Fruit fly (Drosophila melanogaster) whole organism, embryonic: ENCODE data around the gene CG2493.
A peak's percentile ranks its signal among the peaks of the same experiment; 100 is the strongest.

Experiments used
- Antp ChIP-seq: fragments of 200-800 bp; sonication (Bioruptor generic); optimal IDR thresholded peaks from 3 replicates; lab custom pipeline; 2016; ENCODE audit warnings: missing biosample characterization, missing genetic modification characterization
- Atf6 ChIP-seq: fragments of 200-800 bp; sonication (Bioruptor generic); IDR thresholded peaks from 2 replicates; pipeline ENCODE4 v1.3.6; 2022; ENCODE audit warnings: missing biosample characterization, missing genetic modification characterization
- Bgb ChIP-seq: fragments of 200-800 bp; sonication (Bioruptor generic); IDR thresholded peaks from 2 replicates; pipeline ENCODE4 v1.3.6; 2022; ENCODE audit warnings: missing biosample characterization, missing genetic modification characterization; ENCODE audit not compliant: partially characterized antibody
- BtbVII ChIP-seq: fragments of 200-800 bp; sonication (Bioruptor generic); optimal IDR thresholded peaks from 3 replicates; lab custom pipeline; 2017; ENCODE audit warnings: missing biosample characterization, mild to moderate bottlenecking, missing genetic modification characterization
- C15 ChIP-seq: fragments of 200-800 bp; sonication (Bioruptor generic); IDR thresholded peaks from 3 replicates; pipeline ENCODE4 v1.3.6; 2022; ENCODE audit warnings: missing biosample characterization, missing genetic modification characterization
- CG10209 ChIP-seq: fragments of 200-800 bp; sonication (Bioruptor generic); optimal IDR thresholded peaks from 3 replicates; lab custom pipeline; 2017; ENCODE audit warnings: missing biosample characterization, mild to moderate bottlenecking, missing genetic modification characterization, missing genetic modification reagents
- CG10321 ChIP-seq: fragments of 200-800 bp; sonication (Bioruptor generic); IDR thresholded peaks from 2 replicates; pipeline ENCODE4 v1.3.6; 2022; ENCODE audit warnings: missing biosample characterization, missing genetic modification characterization
- CG11247 ChIP-seq: fragments of 200-800 bp; sonication (Bioruptor generic); IDR thresholded peaks from 2 replicates; pipeline ENCODE4 v1.3.6; 2022; ENCODE audit warnings: missing biosample characterization, missing genetic modification characterization
- CG11560 ChIP-seq: fragments of 200-800 bp; sonication (Bioruptor generic); IDR thresholded peaks from 3 replicates; pipeline ENCODE4 v1.3.6; 2022; ENCODE audit warnings: missing biosample characterization, missing genetic modification characterization
- CG1529 ChIP-seq: fragments of 200-800 bp; sonication (Bioruptor generic); optimal IDR thresholded peaks from 3 replicates; lab custom pipeline; 2018; ENCODE audit warnings: missing biosample characterization, missing genetic modification characterization
- CG1602 ChIP-seq: fragments of 200-800 bp; sonication (Bioruptor generic); optimal IDR thresholded peaks from 3 replicates; lab custom pipeline; 2016; ENCODE audit warnings: missing biosample characterization, missing genetic modification characterization
- CG16813 ChIP-seq: fragments of 200-800 bp; sonication (Bioruptor generic); IDR thresholded peaks from 3 replicates; pipeline ENCODE4 v1.3.6; 2022; ENCODE audit warnings: missing biosample characterization, missing genetic modification characterization; ENCODE audit not compliant: partially characterized antibody
- CG17612 ChIP-seq: fragments of 200-800 bp; sonication (Bioruptor generic); IDR thresholded peaks from 2 replicates; pipeline ENCODE4 v1.3.6; 2022; ENCODE audit warnings: missing biosample characterization, missing genetic modification characterization
- CG17829 ChIP-seq: fragments of 200-800 bp; optimal IDR thresholded peaks from 2 replicates; lab custom pipeline; 2019; ENCODE audit warnings: missing biosample characterization, mild to moderate bottlenecking, missing genetic modification characterization, moderate library complexity
- CG17912 ChIP-seq: fragments of 200-800 bp; sonication (Bioruptor generic); optimal IDR thresholded peaks from 2 replicates; lab custom pipeline; 2018; ENCODE audit warnings: missing biosample characterization, mild to moderate bottlenecking, missing genetic modification characterization
- CG2889 ChIP-seq: fragments of 200-800 bp; sonication (Bioruptor generic); IDR thresholded peaks from 3 replicates; pipeline ENCODE4 v1.3.6; 2022; ENCODE audit warnings: missing biosample characterization, missing genetic modification characterization
- CG31441 ChIP-seq: fragments of 200-800 bp; sonication (Bioruptor generic); IDR thresholded peaks from 2 replicates; pipeline ENCODE4 v1.3.6; 2022; ENCODE audit warnings: missing biosample characterization, missing genetic modification characterization
- CG33557 ChIP-seq: fragments of 200-800 bp; sonication (Bioruptor generic); optimal IDR thresholded peaks from 2 replicates; lab custom pipeline; 2019; ENCODE audit warnings: missing biosample characterization, mild to moderate bottlenecking, missing genetic modification characterization, moderate library complexity
- CG4282 ChIP-seq: fragments of 200-800 bp; sonication (Bioruptor generic); optimal IDR thresholded peaks from 2 replicates; lab custom pipeline; 2016; ENCODE audit warnings: missing biosample characterization, missing genetic modification characterization
- CG4328 ChIP-seq: fragments of 200-800 bp; sonication (Bioruptor generic); optimal IDR thresholded peaks from 3 replicates; lab custom pipeline; 2017; ENCODE audit warnings: missing biosample characterization, missing genetic modification reagents, missing genetic modification characterization
- CG4854 ChIP-seq: fragments of 200-800 bp; sonication (Bioruptor generic); optimal IDR thresholded peaks from 2 replicates; lab custom pipeline; 2016; ENCODE audit warnings: missing biosample characterization, missing genetic modification characterization, inconsistent platforms
- CG6683 ChIP-seq: fragments of 200-800 bp; sonication (Bioruptor generic); optimal IDR thresholded peaks from 2 replicates; lab custom pipeline; 2017; ENCODE audit warnings: missing biosample characterization, mild to moderate bottlenecking, missing genetic modification characterization, missing genetic modification reagents
- CG8089 ChIP-seq: fragments of 200-800 bp; sonication (Bioruptor generic); optimal IDR thresholded peaks from 3 replicates; lab custom pipeline; 2016; ENCODE audit warnings: missing biosample characterization, missing genetic modification characterization
- CG8924 ChIP-seq: fragments of 200-800 bp; optimal IDR thresholded peaks from 3 replicates; lab custom pipeline; 2019; ENCODE audit warnings: missing biosample characterization, mild to moderate bottlenecking, missing genetic modification characterization, moderate library complexity
- CG9609 ChIP-seq: fragments of 200-800 bp; sonication (Bioruptor generic); optimal IDR thresholded peaks from 3 replicates; lab custom pipeline; 2016; ENCODE audit warnings: missing biosample characterization, missing genetic modification characterization
- CG9817 ChIP-seq: fragments of 200-800 bp; sonication (Bioruptor generic); optimal IDR thresholded peaks from 2 replicates; lab custom pipeline; 2018; ENCODE audit warnings: missing biosample characterization, mild to moderate bottlenecking, missing genetic modification characterization, moderate library complexity
- CkIIα-i1 ChIP-seq: fragments of 200-800 bp; sonication (Bioruptor generic); IDR thresholded peaks from 2 replicates; pipeline ENCODE4 v1.3.6; 2022; ENCODE audit warnings: missing biosample characterization, missing genetic modification characterization
- D ChIP-seq, 2 experiments: fragments of 200-800 bp in 1 of 2; fragments of >200 bp in 1 of 2; sonication (Bioruptor generic) in 1 of 2; optimal IDR thresholded peaks; 2 replicates in 1 of 2; 3 replicates in 1 of 2; lab custom pipeline; 2017; ENCODE audit warnings: mild to moderate bottlenecking in 1 of 2, missing biosample characterization in 1 of 2, missing genetic modification characterization in 1 of 2, missing genetic modification reagents in 1 of 2
- E2f1 ChIP-seq: fragments of 200-800 bp; sonication (Bioruptor generic); IDR thresholded peaks from 2 replicates; pipeline ENCODE4 v1.3.6; 2022; ENCODE audit warnings: missing biosample characterization, missing genetic modification characterization
- Hr78 ChIP-seq, 2 experiments: fragments of 200-800 bp in 1 of 2; fragments of >200 bp in 1 of 2; sonication (Bioruptor generic) in 1 of 2; optimal IDR thresholded peaks; 2 replicates each; lab custom pipeline; 2017 to 2019; ENCODE audit warnings: missing biosample characterization in 2 of 2, missing genetic modification characterization in 2 of 2, mild to moderate bottlenecking in 1 of 2, moderate library complexity in 1 of 2
- Max ChIP-seq: fragments of 200-800 bp; sonication (Bioruptor generic); optimal IDR thresholded peaks from 2 replicates; lab custom pipeline; 2016; ENCODE audit warnings: missing biosample characterization, mild to moderate bottlenecking, missing genetic modification characterization
- Med ChIP-seq: fragments of 200-800 bp; sonication (Bioruptor generic); peaks from one replicate; lab custom pipeline; 2016; ENCODE audit warnings: missing biosample characterization, missing genetic modification characterization, mild to moderate bottlenecking, inconsistent platforms, moderate library complexity
- Nf-YC ChIP-seq: fragments of 200-800 bp; optimal IDR thresholded peaks from 3 replicates; lab custom pipeline; 2019; ENCODE audit warnings: missing biosample characterization, mild to moderate bottlenecking, missing genetic modification characterization, moderate library complexity
- Poxn ChIP-seq: fragments of 200-800 bp; sonication (Bioruptor generic); IDR thresholded peaks from 2 replicates; pipeline ENCODE4 v1.3.6; 2022; ENCODE audit warnings: missing biosample characterization, missing genetic modification characterization
- Sox102F ChIP-seq: fragments of 200-800 bp; sonication (Bioruptor generic); optimal IDR thresholded peaks from 2 replicates; lab custom pipeline; 2018; ENCODE audit warnings: missing biosample characterization, mild to moderate bottlenecking, missing genetic modification characterization, moderate library complexity
- Usf ChIP-seq: fragments of 200-800 bp; sonication (Bioruptor generic); optimal IDR thresholded peaks from 2 replicates; lab custom pipeline; 2017; ENCODE audit warnings: missing genotype, missing biosample characterization, missing genetic modification characterization
- Xbp1 ChIP-seq: fragments of 200-800 bp; sonication (Bioruptor generic); optimal IDR thresholded peaks from 3 replicates; lab custom pipeline; 2016; ENCODE audit warnings: missing biosample characterization, mild to moderate bottlenecking, missing genetic modification characterization
- cas ChIP-seq: fragments of 200-800 bp; sonication (Bioruptor generic); IDR thresholded peaks from 2 replicates; pipeline ENCODE4 v1.3.6; 2022; ENCODE audit warnings: missing biosample characterization, missing genetic modification characterization
- dm ChIP-seq: fragments of 200-800 bp; sonication (Bioruptor generic); optimal IDR thresholded peaks from 3 replicates; lab custom pipeline; 2016; ENCODE audit warnings: missing biosample characterization, missing genetic modification characterization
- eve ChIP-seq, 2 experiments: fragments of >200 bp; optimal IDR thresholded peaks; 2 replicates each; lab custom pipeline; 2017; ENCODE audit warnings: missing biosample characterization in 2 of 2, missing genetic modification characterization in 2 of 2
- fru ChIP-seq: fragments of >200 bp; optimal IDR thresholded peaks from 2 replicates; lab custom pipeline; 2017
- gcm ChIP-seq: fragments of 200-800 bp; sonication (Bioruptor generic); optimal IDR thresholded peaks from 2 replicates; lab custom pipeline; 2019; ENCODE audit warnings: missing biosample characterization, mild to moderate bottlenecking, missing genetic modification characterization, moderate library complexity
- insv ChIP-seq, 2 experiments: fragments of 200-800 bp; sonication (Bioruptor generic); optimal IDR thresholded peaks; 3 replicates each; lab custom pipeline; 2016 to 2018; ENCODE audit warnings: missing biosample characterization in 2 of 2, missing genetic modification characterization in 2 of 2
- jumu ChIP-seq: fragments of 200-800 bp; sonication (Bioruptor generic); optimal IDR thresholded peaks from 3 replicates; lab custom pipeline; 2016; ENCODE audit warnings: missing biosample characterization, missing genetic modification characterization
- nau ChIP-seq: fragments of 200-800 bp; sonication (Bioruptor generic); optimal IDR thresholded peaks from 3 replicates; lab custom pipeline; 2017; ENCODE audit warnings: missing biosample characterization, mild to moderate bottlenecking, missing genetic modification characterization, missing genetic modification reagents
- pum ChIP-seq: fragments of 200-800 bp; sonication (Bioruptor generic); optimal IDR thresholded peaks from 2 replicates; lab custom pipeline; 2016; ENCODE audit warnings: missing biosample characterization, missing genetic modification characterization
- scrt ChIP-seq: fragments of 200-800 bp; sonication (Bioruptor generic); optimal IDR thresholded peaks from 2 replicates; lab custom pipeline; 2018; ENCODE audit warnings: missing biosample characterization, mild to moderate bottlenecking, missing genetic modification characterization, moderate library complexity
- sisA ChIP-seq: fragments of 200-800 bp; sonication (Bioruptor generic); IDR thresholded peaks from 2 replicates; pipeline ENCODE4 v1.3.6; 2022; ENCODE audit warnings: missing biosample characterization, missing genetic modification characterization
- slp2 ChIP-seq: fragments of 200-800 bp; sonication (Bioruptor generic); optimal IDR thresholded peaks from 2 replicates; lab custom pipeline; 2016; ENCODE audit warnings: missing biosample characterization, missing genetic modification characterization
- toy ChIP-seq: fragments of 200-800 bp; sonication (Bioruptor generic); IDR thresholded peaks from 2 replicates; pipeline ENCODE4 v1.3.6; 2022; ENCODE audit warnings: missing biosample characterization, missing genetic modification characterization
- tx ChIP-seq: fragments of 200-800 bp; sonication (Bioruptor generic); optimal IDR thresholded peaks from 2 replicates; lab custom pipeline; 2016; ENCODE audit warnings: missing biosample characterization, missing genetic modification characterization
- zfh2 ChIP-seq: fragments of 200-800 bp; sonication (Bioruptor generic); optimal IDR thresholded peaks from 2 replicates; lab custom pipeline; 2016; ENCODE audit warnings: missing biosample characterization, missing genetic modification characterization

The CG2493 gene

dm6 chr2L:20464385-20464784 is 1.1 kb upstream of the CG2493 start (continued):
- TF ChIP-seq Hr78 (GFP tag; optimal IDR thresholded peaks at IDR 0.05; lab: Kevin White, UChicago) (no peak), pum (no peak), jumu (GFP tag; lab: Kevin White, UChicago) (no peak), CG1529 (GFP tag; lab: Kevin White, UChicago) (peak; percentile 27), CG4282 (GFP tag; lab: Kevin White, UChicago) (no peak), Atf6 (GFP tag; lab: Robert Waterston, UW) (no peak), Usf (no peak), tx (GFP tag; lab: Kevin White, UChicago) (no peak), toy (GFP tag; lab: Robert Waterston, UW) (no peak), CG31441 (peak; percentile 37; the same call in 1 of the 2 replicates), zfh2 (GFP tag; lab: Kevin White, UChicago) (no peak), dm (GFP tag; lab: Kevin White, UChicago) (no peak), Xbp1 (GFP tag; lab: Kevin White, UChicago) (peak; percentile 26), CG17829 (tag; lab: Kevin White, UChicago) (peak; percentile 39), cas (GFP tag; lab: Robert Waterston, UW) (no peak), BtbVII (peak; percentile 1), CG1602 (GFP tag; lab: Kevin White, UChicago) (no peak), CG17612 (GFP tag; lab: Robert Waterston, UW) (no peak), fru (lab: Kevin White, UChicago) (no peak), CG8924 (tag; lab: Kevin White, UChicago) (no peak), CG10321 (GFP tag; lab: Robert Waterston, UW) (no peak), CG4854 (no peak), CG10209 (GFP tag; lab: Kevin White, UChicago) (peak; percentile 35), nau (GFP tag; lab: Kevin White, UChicago) (no peak), CG2889 (GFP tag; lab: Robert Waterston, UW) (no peak), C15 (GFP tag; lab: Robert Waterston, UW) (no peak), Med (GFP tag; lab: Kevin White, UChicago) (peak; percentile 79), Max (no peak), E2f1 (0 out of 2 replicates have a peak, but pooled peaks have one; percentile 10), CG11247 (GFP tag; lab: Robert Waterston, UW) (no peak; the same call in 1 of the 2 replicates), CG9609 (GFP tag; lab: Kevin White, UChicago) (no peak), Sox102F (GFP tag; lab: Kevin White, UChicago) (peak; percentile 16), CG16813 (GFP tag; lab: Robert Waterston, UW) (peak; percentile 48; the same call in 2 of the 3 replicates), CG17912 (no peak), gcm (GFP tag; lab: Kevin White, UChicago) (no peak), Bgb (GFP tag; lab: Robert Waterston, UW) (peak; percentile 81), CG4328 (GFP tag; lab: Kevin White, UChicago) (no peak), CG11560 (tag; lab: Robert Waterston, UW) (no peak), D (optimal IDR thresholded peaks at IDR 0.05; lab: Kevin White, UChicago) (no peak), D (GFP tag; optimal IDR thresholded peaks at IDR 0.05; lab: Kevin White, UChicago) (no peak), insv (GFP tag; optimal IDR thresholded peaks at IDR 0.05; lab: Kevin White, UChicago) (peak in 1 of 2 experiments; percentile 15), Nf-YC (tag; lab: Kevin White, UChicago) (no peak), sisA (GFP tag; lab: Robert Waterston, UW) (no peak), scrt (no peak), eve (GFP tag; optimal IDR thresholded peaks at IDR 0.05; lab: Kevin White, UChicago) (no peak), CG8089 (no peak), Poxn (GFP tag; lab: Robert Waterston, UW) (no peak), CkIIα-i1 (GFP tag; lab: Robert Waterston, UW) (no peak), slp2 (no peak), CG9817 (tag; lab: Kevin White, UChicago) (peak; percentile 3), CG33557 (GFP tag; lab: Kevin White, UChicago) (peak; percentile 32), Antp (no peak), CG6683 (no peak)
